Worm (Caenorhabditis elegans) whole organism, mixed stage, embryonic: ENCODE measurements around the gene egl-19.

Source experiments
- M03D4.4 ChIP-seq: sonication (generic microtip); optimal IDR thresholded peaks from 2 replicates; lab custom pipeline; 2017; ENCODE audit warnings: mild to moderate bottlenecking, missing genetic modification characterization, missing compliant biosample characterization
- bed-3 ChIP-seq: fragments of 200-800 bp; sonication (Bioruptor generic); optimal IDR thresholded peaks from 3 replicates; lab custom pipeline; 2018; ENCODE audit warnings: mild to moderate bottlenecking, missing genetic modification characterization, moderate library complexity, missing compliant biosample characterization
- blmp-1 ChIP-seq: fragments of 150-350 bp; optimal IDR thresholded peaks from 2 replicates; lab custom pipeline; 2014; ENCODE audit warnings: missing biosample characterization, missing genetic modification characterization
- ceh-39 ChIP-seq: fragments of 150-350 bp; optimal IDR thresholded peaks from 2 replicates; lab custom pipeline; 2014; ENCODE audit warnings: missing biosample characterization, missing genetic modification characterization
- ceh-43 ChIP-seq: fragments of 200-800 bp; sonication (Bioruptor generic); optimal IDR thresholded peaks from 2 replicates; lab custom pipeline; 2018; ENCODE audit warnings: mild to moderate bottlenecking, missing genetic modification characterization, moderate library complexity, missing compliant biosample characterization
- ces-1 ChIP-seq: fragments of 150-350 bp; optimal IDR thresholded peaks from 2 replicates; lab custom pipeline; 2014; ENCODE audit warnings: missing biosample characterization, missing genetic modification reagents, missing genetic modification characterization
- drap-1 ChIP-seq: fragments of 200-800 bp; sonication (Bioruptor generic); optimal IDR thresholded peaks from 3 replicates; lab custom pipeline; 2018; ENCODE audit warnings: mild to moderate bottlenecking, missing genetic modification characterization, missing compliant biosample characterization
- elt-1 ChIP-seq: sonication (generic microtip); optimal IDR thresholded peaks from 2 replicates; lab custom pipeline; 2017; ENCODE audit warnings: missing genetic modification characterization, mild to moderate bottlenecking, missing compliant biosample characterization, antibody characterized with exemption, moderate library complexity, borderline replicate concordance; ENCODE audit not compliant: insufficient read depth
- elt-3 ChIP-seq: fragments of 150-350 bp; optimal IDR thresholded peaks from 2 replicates; lab custom pipeline; 2014; ENCODE audit warnings: missing biosample characterization, missing genetic modification characterization
- flh-1 ChIP-seq: fragments of 200-800 bp; sonication (Bioruptor generic); optimal IDR thresholded peaks from 2 replicates; lab custom pipeline; 2018; ENCODE audit warnings: mild to moderate bottlenecking, missing genetic modification characterization, moderate library complexity, missing compliant biosample characterization
- ham-2 ChIP-seq: fragments of 200-800 bp; sonication (Bioruptor generic); optimal IDR thresholded peaks from 2 replicates; lab custom pipeline; 2018; ENCODE audit warnings: mild to moderate bottlenecking, missing genetic modification characterization, missing compliant biosample characterization
- hlh-1 ChIP-seq: fragments of 150-350 bp; optimal IDR thresholded peaks from 2 replicates; lab custom pipeline; 2014; ENCODE audit warnings: missing biosample characterization, missing genetic modification reagents, missing genetic modification characterization
- lin-13 ChIP-seq: fragments of 150-350 bp; optimal IDR thresholded peaks from 2 replicates; lab custom pipeline; 2014; ENCODE audit warnings: missing biosample characterization, missing genetic modification characterization
- lin-32 ChIP-seq: fragments of 200-800 bp; sonication (Bioruptor generic); optimal IDR thresholded peaks from 2 replicates; lab custom pipeline; 2018; ENCODE audit warnings: mild to moderate bottlenecking, missing genetic modification characterization, missing compliant biosample characterization
- lsy-2 ChIP-seq: fragments of 150-350 bp; optimal IDR thresholded peaks from 2 replicates; lab custom pipeline; 2014; ENCODE audit warnings: missing biosample characterization, missing genetic modification characterization
- mab-5 ChIP-seq: fragments of 150-350 bp; optimal IDR thresholded peaks from 2 replicates; lab custom pipeline; 2014; ENCODE audit warnings: missing biosample characterization, missing genetic modification characterization
- mep-1 ChIP-seq: fragments of 150-350 bp; optimal IDR thresholded peaks from 2 replicates; lab custom pipeline; 2017; ENCODE audit warnings: missing biosample characterization, missing genetic modification reagents, missing genetic modification characterization, inconsistent platforms
- mls-2 ChIP-seq: sonication (generic microtip); optimal IDR thresholded peaks from 2 replicates; lab custom pipeline; 2016; ENCODE audit warnings: mild to moderate bottlenecking, missing genetic modification characterization, moderate library complexity, missing compliant biosample characterization
- nhr-12 ChIP-seq: fragments of 150-350 bp; optimal IDR thresholded peaks from 2 replicates; lab custom pipeline; 2014; ENCODE audit warnings: missing biosample characterization, missing genetic modification characterization
- nhr-2 ChIP-seq: fragments of 150-350 bp; optimal IDR thresholded peaks from 2 replicates; lab custom pipeline; 2014; ENCODE audit warnings: missing biosample characterization, missing genetic modification characterization
- nhr-237 ChIP-seq: fragments of 150-350 bp; optimal IDR thresholded peaks from 2 replicates; lab custom pipeline; 2014; ENCODE audit warnings: missing biosample characterization, missing genetic modification characterization
- nhr-28 ChIP-seq: fragments of 150-350 bp; optimal IDR thresholded peaks from 2 replicates; lab custom pipeline; 2014; ENCODE audit warnings: missing biosample characterization, missing genetic modification characterization
- pha-4 ChIP-seq: fragments of 150-350 bp; optimal IDR thresholded peaks from 2 replicates; lab custom pipeline; 2018; ENCODE audit warnings: missing biosample characterization, missing genetic modification reagents, missing genetic modification characterization
- sem-2 ChIP-seq: fragments of 200-800 bp; sonication (Bioruptor generic); optimal IDR thresholded peaks from 2 replicates; lab custom pipeline; 2018; ENCODE audit warnings: mild to moderate bottlenecking, missing genetic modification characterization, missing compliant biosample characterization
- sptf-1 ChIP-seq: sonication (generic microtip); optimal IDR thresholded peaks from 2 replicates; lab custom pipeline; 2017; ENCODE audit warnings: mild to moderate bottlenecking, missing genetic modification characterization, moderate library complexity, missing compliant biosample characterization
- unc-120 ChIP-seq: sonication (generic microtip); optimal IDR thresholded peaks from 2 replicates; lab custom pipeline; 2017; ENCODE audit warnings: missing genetic modification characterization, missing compliant biosample characterization; ENCODE audit not compliant: poor library complexity, severe bottlenecking
- unc-39 ChIP-seq: fragments of 150-350 bp; optimal IDR thresholded peaks from 2 replicates; lab custom pipeline; 2014; ENCODE audit warnings: missing biosample characterization, missing genetic modification characterization
- ztf-11 ChIP-seq: fragments of 150-350 bp; optimal IDR thresholded peaks from 2 replicates; lab custom pipeline; 2014; ENCODE audit warnings: missing biosample characterization, missing genetic modification characterization

Gene egl-19

DNA sequence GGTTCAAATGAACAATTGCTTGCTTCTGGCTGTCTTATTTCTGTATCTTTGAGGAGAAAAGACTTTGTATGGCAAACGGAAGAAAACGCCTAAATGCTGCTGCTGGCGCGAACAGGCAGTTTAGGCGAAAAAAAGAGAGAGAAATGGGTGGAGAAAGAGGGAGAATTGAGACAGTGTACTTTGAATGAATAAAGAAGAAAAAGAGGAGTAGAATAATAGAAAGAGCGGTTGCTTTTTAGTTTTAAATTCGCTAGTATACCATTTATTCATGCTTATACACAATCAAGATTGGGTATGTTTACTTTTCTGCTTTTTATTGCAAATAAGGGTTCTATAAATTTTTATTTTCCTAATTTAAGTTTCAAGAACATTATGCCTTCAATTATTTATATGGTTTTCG is 34.0 kb downstream of the egl-19 start:
- TF ChIP-seq lsy-2 (tag; lab: Kevin White, UChicago), result no peak
- no peak for TF ChIP-seq unc-39 (tag; lab: Kevin White, UChicago)
- TF ChIP-seq blmp-1 (tag; lab: Kevin White, UChicago), result no peak
- TF ChIP-seq M03D4.4 (tag; lab: Kevin White, UChicago), result no peak
- TF ChIP-seq unc-120, result no peak
- TF ChIP-seq nhr-237 (tag; lab: Kevin White, UChicago), result no peak
- no peak for TF ChIP-seq drap-1
- no peak for TF ChIP-seq pha-4 (tag; lab: Kevin White, UChicago)
- TF ChIP-seq flh-1 (GFP tag; lab: Kevin White, UChicago), result no peak
- no peak for TF ChIP-seq nhr-12 (tag; lab: Kevin White, UChicago)
- TF ChIP-seq nhr-2 (tag; lab: Kevin White, UChicago), result no peak
- no peak for TF ChIP-seq ceh-39
- no peak for TF ChIP-seq sem-2 (GFP tag; lab: Kevin White, UChicago)
- no peak for TF ChIP-seq ham-2
- no peak for TF ChIP-seq mab-5
- no peak for TF ChIP-seq ztf-11 (tag; lab: Kevin White, UChicago)
- no peak for TF ChIP-seq lin-32 (GFP tag; lab: Kevin White, UChicago)
- no peak for TF ChIP-seq hlh-1
- TF ChIP-seq, all 35 proteins: peak for 0

ce11 chrIV:7440238-7440637 is 34.9 kb downstream of the egl-19 start:
- TF ChIP-seq nhr-237 (tag; lab: Kevin White, UChicago) (no peak), sptf-1 (tag; lab: Kevin White, UChicago) (no peak), flh-1 (GFP tag; lab: Kevin White, UChicago) (no peak)

ce11 chrIV:7445236-7445635 is 39.9 kb downstream of the egl-19 start, which contains the start of gene valv-1:
Gene valv-1, minus strand, starts transcription at chrIV:7445336.
- TF ChIP-seq ceh-43 (GFP tag; lab: Kevin White, UChicago) (no peak), nhr-2 (tag; lab: Kevin White, UChicago) (no peak), nhr-28 (tag; lab: Kevin White, UChicago) (no peak), mab-5 (no peak)
- TF ChIP-seq, all 35 proteins: peak for 0

- TF ChIP-seq nhr-2 (tag; lab: Kevin White, UChicago) (no peak), nhr-12 (tag; lab: Kevin White, UChicago) (no peak), elt-3 (no peak), ceh-39 (no peak)
Observed at ce11 chrIV:7445995-7446394, 40.6 kb downstream of the egl-19 start, which contains the start of gene B0496.1. Gene B0496.1, plus strand, starts transcription at chrIV:7446295.

- no peak for TF ChIP-seq nhr-12 (tag; lab: Kevin White, UChicago)
- no peak for TF ChIP-seq unc-120
- TF ChIP-seq nhr-2 (tag; lab: Kevin White, UChicago), result no peak
- no peak for TF ChIP-seq bed-3 (GFP tag; lab: Kevin White, UChicago)
- no peak for TF ChIP-seq lin-13 (tag; lab: Kevin White, UChicago)
- no peak for TF ChIP-seq ztf-11 (tag; lab: Kevin White, UChicago)
- TF ChIP-seq elt-1 (tag; lab: Kevin White, UChicago), result no peak
- TF ChIP-seq ceh-43 (GFP tag; lab: Kevin White, UChicago), result no peak
- TF ChIP-seq drap-1, result no peak
- TF ChIP-seq mls-2 (tag; lab: Kevin White, UChicago), result no peak
- TF ChIP-seq mep-1 (tag; lab: Kevin White, UChicago), result no peak
Observed at ce11 chrIV:7447556-7447955, 42.2 kb downstream of the egl-19 start, which contains the start of gene B0496.2. Gene B0496.2, plus strand, starts transcription at chrIV:7447856.

DNA sequence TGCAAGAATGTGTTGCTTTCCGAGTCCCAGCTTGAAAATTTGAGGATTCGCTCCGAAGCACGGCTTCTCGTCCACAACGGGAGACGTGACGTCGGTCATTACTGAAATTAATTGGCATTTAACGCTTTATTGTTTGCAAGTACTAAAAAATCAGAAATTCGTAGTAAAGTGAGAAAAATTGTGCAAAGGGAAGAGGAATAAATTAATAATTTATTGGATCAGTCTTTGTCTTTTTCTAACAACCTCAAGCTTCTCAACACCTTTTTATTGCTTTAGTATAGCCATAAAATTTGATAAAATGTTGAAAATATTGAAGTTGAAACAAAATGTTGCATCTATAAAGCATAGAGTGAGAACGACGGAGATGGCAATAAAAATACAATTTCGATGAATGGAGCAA is 46.0 kb downstream of the egl-19 start, which contains the start of gene tes-1:
tes-1 (minus strand) TSS at position 101 of the 400 bp plus-strand sequence.
- no peak for TF ChIP-seq ceh-43 (GFP tag; lab: Kevin White, UChicago)
- no peak for TF ChIP-seq hlh-1
- no peak for TF ChIP-seq nhr-12 (tag; lab: Kevin White, UChicago)
- no peak for TF ChIP-seq ztf-11 (tag; lab: Kevin White, UChicago)
- no peak for TF ChIP-seq lsy-2 (tag; lab: Kevin White, UChicago)

ce11 chrIV:7453661-7454159 is 48.3 kb downstream of the egl-19 start:
- TF ChIP-seq elt-3, result no peak
- peak; percentile 75 for TF ChIP-seq ces-1 (GFP tag; lab: Kevin White, UChicago)
